Fruit fly (Drosophila melanogaster) whole organism, embryonic: ENCODE measurements around the gene CG17134.

Source experiments
- Antp ChIP-seq: fragments of 200-800 bp; sonication (Bioruptor generic); optimal IDR thresholded peaks from 3 replicates; lab custom pipeline; 2016; ENCODE audit warnings: missing biosample characterization, missing genetic modification characterization
- Asciz ChIP-seq: fragments of 200-800 bp; sonication (Bioruptor generic); optimal IDR thresholded peaks from 2 replicates; lab custom pipeline; 2017; ENCODE audit warnings: missing biosample characterization, mild to moderate bottlenecking, missing genetic modification characterization, missing genetic modification reagents
- Atf-2 ChIP-seq: fragments of 200-800 bp; sonication (Bioruptor generic); optimal IDR thresholded peaks from 2 replicates; lab custom pipeline; 2016; ENCODE audit warnings: missing biosample characterization, missing genetic modification characterization
- Bgb ChIP-seq: fragments of 200-800 bp; sonication (Bioruptor generic); IDR thresholded peaks from 2 replicates; pipeline ENCODE4 v1.3.6; 2022; ENCODE audit warnings: missing biosample characterization, missing genetic modification characterization; ENCODE audit not compliant: partially characterized antibody
- CG10654 ChIP-seq: fragments of 200-800 bp; sonication (Bioruptor generic); optimal IDR thresholded peaks from 2 replicates; lab custom pipeline; 2016; ENCODE audit warnings: missing biosample characterization, missing genetic modification characterization
- CG12071 ChIP-seq: fragments of 200-800 bp; sonication (Bioruptor generic); optimal IDR thresholded peaks from 3 replicates; lab custom pipeline; 2018; ENCODE audit warnings: missing biosample characterization, mild to moderate bottlenecking, missing genetic modification characterization
- CG1233 ChIP-seq: fragments of 200-800 bp; sonication (Bioruptor generic); optimal IDR thresholded peaks from 4 replicates; lab custom pipeline; 2018; ENCODE audit warnings: missing biosample characterization, mild to moderate bottlenecking, missing genetic modification characterization
- CG15011 ChIP-seq: fragments of 200-800 bp; sonication (Bioruptor generic); optimal IDR thresholded peaks from 3 replicates; lab custom pipeline; 2018; ENCODE audit warnings: missing biosample characterization, mild to moderate bottlenecking, missing genetic modification characterization
- CG15479 ChIP-seq: fragments of 200-800 bp; sonication (Bioruptor generic); optimal IDR thresholded peaks from 3 replicates; lab custom pipeline; 2019; ENCODE audit warnings: missing biosample characterization, mild to moderate bottlenecking, missing genetic modification characterization, moderate library complexity
- CG17612 ChIP-seq: fragments of 200-800 bp; sonication (Bioruptor generic); IDR thresholded peaks from 2 replicates; pipeline ENCODE4 v1.3.6; 2022; ENCODE audit warnings: missing biosample characterization, missing genetic modification characterization
- CG31388 ChIP-seq: fragments of 200-800 bp; sonication (Bioruptor generic); optimal IDR thresholded peaks from 2 replicates; lab custom pipeline; 2016; ENCODE audit warnings: missing biosample characterization, missing genetic modification characterization
- CG3163 ChIP-seq: fragments of 200-800 bp; sonication (Bioruptor generic); optimal IDR thresholded peaks from 3 replicates; lab custom pipeline; 2016; ENCODE audit warnings: missing biosample characterization, missing genetic modification characterization
- CG32767 ChIP-seq: fragments of 200-800 bp; sonication (Bioruptor generic); IDR thresholded peaks from 2 replicates; pipeline ENCODE4 v1.3.6; 2022; ENCODE audit warnings: missing biosample characterization, missing genetic modification characterization
- CG33557 ChIP-seq: fragments of 200-800 bp; sonication (Bioruptor generic); optimal IDR thresholded peaks from 2 replicates; lab custom pipeline; 2019; ENCODE audit warnings: missing biosample characterization, mild to moderate bottlenecking, missing genetic modification characterization, moderate library complexity
- CG34422 ChIP-seq: fragments of 200-800 bp; sonication (Bioruptor generic); IDR thresholded peaks from 3 replicates; pipeline ENCODE4 v1.3.6; 2022; ENCODE audit warnings: missing biosample characterization, missing genetic modification characterization
- CG3847 ChIP-seq: fragments of 200-800 bp; sonication (Bioruptor generic); IDR thresholded peaks from 2 replicates; pipeline ENCODE4 v1.3.6; 2022; ENCODE audit warnings: missing biosample characterization, missing genetic modification characterization
- CG4404 ChIP-seq: fragments of 200-800 bp; sonication (Bioruptor generic); IDR thresholded peaks from 2 replicates; pipeline ENCODE4 v1.3.6; 2022; ENCODE audit warnings: missing biosample characterization, missing genetic modification characterization
- CG5245 ChIP-seq: fragments of 200-800 bp; sonication (Bioruptor generic); optimal IDR thresholded peaks from 3 replicates; lab custom pipeline; 2016; ENCODE audit warnings: missing biosample characterization, missing genetic modification characterization
- CG6689 ChIP-seq: fragments of 200-800 bp; sonication (Bioruptor generic); IDR thresholded peaks from 2 replicates; pipeline ENCODE4 v1.3.6; 2022; ENCODE audit warnings: missing biosample characterization, missing genetic modification characterization
- CG8359 ChIP-seq: fragments of 200-800 bp; sonication (Bioruptor generic); optimal IDR thresholded peaks from 2 replicates; lab custom pipeline; 2017; ENCODE audit warnings: missing biosample characterization, mild to moderate bottlenecking, missing genetic modification characterization, borderline replicate concordance
- CG8478 ChIP-seq: fragments of >200 bp; optimal IDR thresholded peaks from 2 replicates; lab custom pipeline; 2018
- D ChIP-seq, 2 experiments: fragments of 200-800 bp in 1 of 2; fragments of >200 bp in 1 of 2; sonication (Bioruptor generic) in 1 of 2; optimal IDR thresholded peaks; 2 replicates in 1 of 2; 3 replicates in 1 of 2; lab custom pipeline; 2017; ENCODE audit warnings: mild to moderate bottlenecking in 1 of 2, missing biosample characterization in 1 of 2, missing genetic modification characterization in 1 of 2, missing genetic modification reagents in 1 of 2
- Deaf1 ChIP-seq: fragments of 200-800 bp; optimal IDR thresholded peaks from 3 replicates; lab custom pipeline; 2019; ENCODE audit warnings: missing biosample characterization, mild to moderate bottlenecking, missing genetic modification characterization, moderate library complexity
- Dip2 ChIP-seq: fragments of 200-800 bp; sonication (Bioruptor generic); IDR thresholded peaks from 2 replicates; pipeline ENCODE4 v1.3.6; 2022; ENCODE audit warnings: missing biosample characterization, missing genetic modification characterization
- Fer1 ChIP-seq: fragments of 200-800 bp; sonication (Bioruptor generic); optimal IDR thresholded peaks from 2 replicates; lab custom pipeline; 2017; ENCODE audit warnings: missing biosample characterization, mild to moderate bottlenecking, missing genetic modification characterization
- GATAe ChIP-seq: fragments of 200-800 bp; sonication (Bioruptor generic); conservative IDR thresholded peaks from 2 replicates; pipeline ENCODE4 v1.3.6; 2022; ENCODE audit warnings: missing biosample characterization, missing genetic modification characterization
- HLH4C ChIP-seq: fragments of 200-800 bp; sonication (Bioruptor generic); IDR thresholded peaks from 3 replicates; pipeline ENCODE4 v1.3.6; 2022; ENCODE audit warnings: missing biosample characterization, missing genetic modification characterization; ENCODE audit not compliant: partially characterized antibody
- Hand ChIP-seq: fragments of 200-800 bp; sonication (Bioruptor generic); optimal IDR thresholded peaks from 2 replicates; lab custom pipeline; 2017; ENCODE audit warnings: mild to moderate bottlenecking, missing biosample characterization, missing genetic modification reagents, missing genetic modification characterization
- Lhr ChIP-seq: fragments of 200-800 bp; sonication (Bioruptor generic); optimal IDR thresholded peaks from 3 replicates; lab custom pipeline; 2017; ENCODE audit warnings: mild to moderate bottlenecking, missing biosample characterization, missing genetic modification reagents, missing genetic modification characterization
- Rfx ChIP-seq: fragments of 200-800 bp; sonication (Bioruptor generic); IDR thresholded peaks from 2 replicates; pipeline ENCODE4 v1.3.6; 2022; ENCODE audit warnings: missing biosample characterization, missing genetic modification characterization
- Sox100B ChIP-seq: fragments of 200-800 bp; sonication (Bioruptor generic); optimal IDR thresholded peaks from 3 replicates; lab custom pipeline; 2018; ENCODE audit warnings: missing biosample characterization, mild to moderate bottlenecking, missing genetic modification characterization
- Trl ChIP-seq, 3 experiments: fragments of >200 bp in 2 of 3; fragments of 200-800 bp in 1 of 3; sonication (Bioruptor generic) in 1 of 3; optimal IDR thresholded peaks; 2 replicates in 1 of 3; 3 replicates in 2 of 3; lab custom pipeline; 2016 to 2017; ENCODE audit warnings: missing biosample characterization in 1 of 3, missing genetic modification characterization in 1 of 3
- cas ChIP-seq: fragments of 200-800 bp; sonication (Bioruptor generic); IDR thresholded peaks from 2 replicates; pipeline ENCODE4 v1.3.6; 2022; ENCODE audit warnings: missing biosample characterization, missing genetic modification characterization
- cato ChIP-seq: fragments of 200-800 bp; sonication (Bioruptor generic); optimal IDR thresholded peaks from 2 replicates; lab custom pipeline; 2016; ENCODE audit warnings: missing biosample characterization, missing genetic modification characterization, borderline replicate concordance
- danr ChIP-seq: fragments of 200-800 bp; sonication (Bioruptor generic); IDR thresholded peaks from 2 replicates; pipeline ENCODE4 v1.3.6; 2022; ENCODE audit warnings: missing biosample characterization, missing genetic modification characterization
- emc ChIP-seq: fragments of 200-800 bp; sonication (Bioruptor generic); optimal IDR thresholded peaks from 2 replicates; lab custom pipeline; 2016; ENCODE audit warnings: missing biosample characterization, missing genetic modification characterization
- gce ChIP-seq: fragments of 200-800 bp; sonication (Bioruptor generic); IDR thresholded peaks from 3 replicates; pipeline ENCODE4 v1.3.6; 2022; ENCODE audit warnings: missing biosample characterization, missing genetic modification characterization
- gcm2 ChIP-seq: fragments of 200-800 bp; sonication (Bioruptor generic); optimal IDR thresholded peaks from 2 replicates; lab custom pipeline; 2016; ENCODE audit warnings: missing biosample characterization, missing genetic modification characterization
- grau ChIP-seq: fragments of 200-800 bp; optimal IDR thresholded peaks from 3 replicates; lab custom pipeline; 2019; ENCODE audit warnings: missing biosample characterization, mild to moderate bottlenecking, missing genetic modification characterization, moderate library complexity
- gsb-n ChIP-seq: fragments of 200-800 bp; sonication (Bioruptor generic); optimal IDR thresholded peaks from 3 replicates; lab custom pipeline; 2018; ENCODE audit warnings: missing biosample characterization, mild to moderate bottlenecking, missing genetic modification characterization
- lov ChIP-seq, 2 experiments: fragments of 200-800 bp in 1 of 2; fragments of >200 bp in 1 of 2; sonication (Bioruptor generic) in 1 of 2; IDR thresholded peaks in 1 of 2; optimal IDR thresholded peaks in 1 of 2; 2 replicates in 1 of 2; 3 replicates in 1 of 2; pipeline versions ENCODE4 v1.3.6 to Lab custom; 2017 to 2022; ENCODE audit warnings: missing biosample characterization in 1 of 2, missing genetic modification characterization in 1 of 2
- nom ChIP-seq: fragments of 200-800 bp; sonication (Bioruptor generic); optimal IDR thresholded peaks from 2 replicates; lab custom pipeline; 2017; ENCODE audit warnings: missing biosample characterization, missing genetic modification characterization, mild to moderate bottlenecking, moderate library complexity, missing genetic modification reagents
- row ChIP-seq: fragments of 200-800 bp; sonication (Bioruptor generic); IDR thresholded peaks from 3 replicates; pipeline ENCODE4 v1.3.6; 2022; ENCODE audit warnings: missing biosample characterization, missing genetic modification characterization
- sd ChIP-seq: fragments of 200-800 bp; sonication (Bioruptor generic); optimal IDR thresholded peaks from 3 replicates; lab custom pipeline; 2018; ENCODE audit warnings: missing biosample characterization, mild to moderate bottlenecking, missing genetic modification characterization, moderate library complexity
- sens ChIP-seq: fragments of 200-800 bp; sonication (Bioruptor generic); peaks from one replicate; lab custom pipeline; 2016; ENCODE audit warnings: missing biosample characterization, missing genetic modification characterization
- sisA ChIP-seq: fragments of 200-800 bp; sonication (Bioruptor generic); IDR thresholded peaks from 2 replicates; pipeline ENCODE4 v1.3.6; 2022; ENCODE audit warnings: missing biosample characterization, missing genetic modification characterization
- slbo ChIP-seq: fragments of 200-800 bp; sonication (Bioruptor generic); IDR thresholded peaks from 2 replicates; pipeline ENCODE4 v1.3.6; 2022; ENCODE audit warnings: missing biosample characterization, missing genetic modification characterization
- slp2 ChIP-seq: fragments of 200-800 bp; sonication (Bioruptor generic); optimal IDR thresholded peaks from 2 replicates; lab custom pipeline; 2016; ENCODE audit warnings: missing biosample characterization, missing genetic modification characterization
- stwl ChIP-seq: fragments of 200-800 bp; sonication (Bioruptor generic); optimal IDR thresholded peaks from 3 replicates; lab custom pipeline; 2018; ENCODE audit warnings: missing biosample characterization, mild to moderate bottlenecking, missing genetic modification characterization, moderate library complexity
- wdn ChIP-seq: fragments of 200-800 bp; sonication (Bioruptor generic); IDR thresholded peaks from 2 replicates; pipeline ENCODE4 v1.3.6; 2022; ENCODE audit warnings: missing biosample characterization, missing genetic modification characterization

CG17134 gene

DNA sequence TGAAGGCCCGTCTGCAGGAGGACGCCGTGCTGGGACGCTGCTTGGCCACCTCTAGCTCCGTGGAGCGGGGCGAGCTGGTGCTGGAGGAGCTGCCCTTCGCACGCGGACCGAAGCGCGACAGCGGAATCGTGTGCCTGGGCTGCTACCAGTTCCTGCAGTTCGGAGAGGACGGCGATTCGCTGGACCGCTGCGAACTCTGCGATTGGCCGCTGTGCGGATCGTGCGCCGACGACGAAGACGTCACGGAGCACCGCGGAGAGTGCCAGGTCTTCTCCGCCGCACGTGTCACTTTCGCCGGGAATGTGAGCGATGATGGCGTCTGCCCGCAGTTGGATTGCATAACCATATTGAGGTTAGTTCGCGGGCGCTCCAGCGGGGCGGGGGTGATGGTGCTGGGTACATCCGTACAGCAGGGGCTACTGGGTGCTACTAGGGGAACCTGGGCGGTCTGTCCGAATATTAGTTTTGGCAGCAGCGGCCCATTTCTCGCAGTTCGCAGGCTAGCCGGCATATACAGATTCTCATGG is 30.9 kb downstream of the CG17134 start (continued):
- TF ChIP-seq HLH4C (GFP tag; lab: Robert Waterston, UW): 0 out of 3 replicates have a peak, but pooled peaks have one; percentile 22
- peak; percentile 77 for TF ChIP-seq Deaf1
- TF ChIP-seq sens (GFP tag; lab: Kevin White, UChicago): no peak
- TF ChIP-seq cato (GFP tag; lab: Kevin White, UChicago): no peak
- TF ChIP-seq wdn: no peak
- 0 out of 2 replicates have a peak, but pooled peaks have one; percentile 5 for TF ChIP-seq sisA (GFP tag; lab: Robert Waterston, UW)
- no peak for TF ChIP-seq gsb-n (tag; lab: Kevin White, UChicago)
- no peak for TF ChIP-seq Hand (GFP tag; lab: Kevin White, UChicago)
- no peak for TF ChIP-seq CG10654
- 0 out of 2 replicates have a peak, but pooled peaks have one; percentile 27 for TF ChIP-seq CG32767
- no peak for TF ChIP-seq Fer1 (GFP tag; lab: Kevin White, UChicago)
- TF ChIP-seq Antp (GFP tag; lab: Kevin White, UChicago): no peak
- peak; percentile 23 for TF ChIP-seq sd (tag; lab: Kevin White, UChicago)
- TF ChIP-seq stwl: no peak
- no peak for TF ChIP-seq D (optimal IDR thresholded peaks at IDR 0.05; lab: Kevin White, UChicago)
- TF ChIP-seq D (GFP tag; optimal IDR thresholded peaks at IDR 0.05; lab: Kevin White, UChicago): no peak
- no peak for TF ChIP-seq nom (GFP tag; lab: Kevin White, UChicago)
- no peak for TF ChIP-seq CG31388
- TF ChIP-seq Sox100B (GFP tag; lab: Kevin White, UChicago): no peak
- no peak for TF ChIP-seq CG17612 (GFP tag; lab: Robert Waterston, UW)
- no peak for TF ChIP-seq CG8478
- TF ChIP-seq CG3847 (GFP tag; lab: Robert Waterston, UW): no peak
- TF ChIP-seq CG12071 (GFP tag; lab: Kevin White, UChicago): no peak
- TF ChIP-seq emc: no peak
- TF ChIP-seq CG33557 (GFP tag; lab: Kevin White, UChicago): no peak
- no peak for TF ChIP-seq CG1233 (GFP tag; lab: Kevin White, UChicago)
- no peak for TF ChIP-seq Trl (optimal IDR thresholded peaks at IDR 0.05; lab: Kevin White, UChicago)
- TF ChIP-seq Trl (GFP tag; optimal IDR thresholded peaks at IDR 0.05; lab: Kevin White, UChicago): no peak
- TF ChIP-seq CG4404 (GFP tag; lab: Robert Waterston, UW): no peak
- no peak for TF ChIP-seq lov (optimal IDR thresholded peaks at IDR 0.05; lab: Kevin White, UChicago)
- TF ChIP-seq lov (GFP tag; IDR thresholded peaks at IDR 0.05; lab: Robert Waterston, UW): no peak
- TF ChIP-seq CG5245 (GFP tag; lab: Kevin White, UChicago): no peak
- TF ChIP-seq gcm2: no peak
- TF ChIP-seq CG15479: no peak
- TF ChIP-seq row (GFP tag; lab: Robert Waterston, UW): no peak
- TF ChIP-seq GATAe (GFP tag; lab: Robert Waterston, UW): no peak
- TF ChIP-seq CG8359 (GFP tag; lab: Kevin White, UChicago): no peak
- TF ChIP-seq danr: no peak
- TF ChIP-seq CG15011 (GFP tag; lab: Kevin White, UChicago): no peak
- 0 out of 2 replicates have a peak, but pooled peaks have one; percentile 12 for TF ChIP-seq slbo (GFP tag; lab: Robert Waterston, UW)
- TF ChIP-seq Bgb: no peak
- TF ChIP-seq CG3163 (GFP tag; lab: Kevin White, UChicago): no peak
- no peak for TF ChIP-seq Rfx
- TF ChIP-seq Dip2: no peak
- TF ChIP-seq cas (GFP tag; lab: Robert Waterston, UW): no peak
- no peak for TF ChIP-seq Atf-2
- no peak for TF ChIP-seq CG34422 (GFP tag; lab: Robert Waterston, UW)
- TF ChIP-seq slp2 (GFP tag; lab: Kevin White, UChicago): no peak
- 0 out of 2 replicates have a peak, but pooled peaks have one; percentile 4 for TF ChIP-seq CG6689 (GFP tag; lab: Robert Waterston, UW)
- no peak for TF ChIP-seq Lhr (GFP tag; lab: Kevin White, UChicago)
- no peak for TF ChIP-seq grau (tag; lab: Kevin White, UChicago)
- TF ChIP-seq gce (GFP tag; lab: Robert Waterston, UW): no peak
- no peak for TF ChIP-seq Asciz
